Worm (Caenorhabditis elegans) whole organism, early embryonic: ENCODE data around the gene T28A11.13.

Experiments
- F13C5.2 ChIP-seq: sonication (generic microtip); optimal IDR thresholded peaks from 2 replicates; lab custom pipeline; 2017; ENCODE audit warnings: mild to moderate bottlenecking, missing genetic modification characterization, inconsistent platforms, missing compliant biosample characterization
- aly-1 ChIP-seq: sonication (generic microtip); optimal IDR thresholded peaks from 2 replicates; lab custom pipeline; 2016; ENCODE audit warnings: missing genetic modification characterization, missing compliant biosample characterization
- ama-1 ChIP-seq: fragments of 150-350 bp; optimal IDR thresholded peaks from 2 replicates; lab custom pipeline; 2014
- ceh-36 ChIP-seq: sonication (generic microtip); optimal IDR thresholded peaks from 2 replicates; lab custom pipeline; 2016; ENCODE audit warnings: missing genetic modification characterization, inconsistent platforms, missing compliant biosample characterization
- ets-7 ChIP-seq: sonication (generic microtip); optimal IDR thresholded peaks from 2 replicates; lab custom pipeline; 2016; ENCODE audit warnings: missing genotype, missing genetic modification characterization, missing compliant biosample characterization
- flt-1 ChIP-seq: fragments of 200-800 bp; sonication (Bioruptor generic); IDR thresholded peaks from 2 replicates; pipeline ENCODE4 v1.3.6; 2022; ENCODE audit warnings: missing genetic modification characterization, missing compliant biosample characterization
- hmbx-1 ChIP-seq: sonication (generic microtip); optimal IDR thresholded peaks from 2 replicates; lab custom pipeline; 2016; ENCODE audit warnings: mild to moderate bottlenecking, missing genetic modification characterization, missing compliant biosample characterization
- hmg-4 ChIP-seq: fragments of 200-800 bp; sonication (Bioruptor generic); optimal IDR thresholded peaks from 2 replicates; lab custom pipeline; 2018; ENCODE audit warnings: mild to moderate bottlenecking, missing genetic modification characterization, missing compliant biosample characterization
- hnd-1 ChIP-seq: sonication (generic microtip); optimal IDR thresholded peaks from 2 replicates; lab custom pipeline; 2016; ENCODE audit warnings: missing genetic modification characterization, missing compliant biosample characterization
- pes-1 ChIP-seq: fragments of 200-800 bp; sonication (Bioruptor generic); IDR thresholded peaks from 2 replicates; pipeline ENCODE4 v1.3.6; 2022; ENCODE audit warnings: missing genetic modification reagents, missing genetic modification characterization, missing compliant biosample characterization
- scrt-1 ChIP-seq: fragments of 200-800 bp; sonication (Bioruptor generic); IDR thresholded peaks from 2 replicates; pipeline ENCODE4 v1.3.6; 2022; ENCODE audit warnings: missing genetic modification characterization, missing compliant biosample characterization
- tbx-37 ChIP-seq: fragments of 200-800 bp; sonication (Bioruptor generic); conservative IDR thresholded peaks from 2 replicates; pipeline ENCODE4 v1.3.6; 2022; ENCODE audit warnings: missing genetic modification reagents, missing genetic modification characterization, missing compliant biosample characterization

DNA sequence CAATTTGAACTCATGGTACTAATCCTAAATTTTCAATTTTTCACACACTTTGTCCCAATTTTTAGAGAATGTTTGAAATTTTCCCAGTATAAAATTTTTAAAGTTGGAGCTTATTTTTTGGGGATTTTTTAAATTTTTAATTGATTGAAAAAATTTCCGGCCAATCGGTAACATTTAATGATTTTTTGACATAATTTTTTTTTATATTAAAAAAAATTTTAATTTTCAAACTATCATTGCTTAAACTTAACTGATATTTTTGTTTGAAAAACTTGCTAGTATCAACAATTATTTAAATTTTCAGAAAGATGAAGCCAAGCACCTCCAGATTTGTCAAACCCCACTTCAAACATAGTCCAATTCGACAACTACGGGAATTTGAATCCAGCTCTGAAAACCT is 7.2 kb upstream of the T28A11.13 start, which contains the start of gene T28A11.22:
- no peak for TF ChIP-seq ama-1 (lab: Kevin White, UChicago)
- no peak for TF ChIP-seq F13C5.2 (tag; lab: Kevin White, UChicago)
- no peak for TF ChIP-seq aly-1 (tag; lab: Kevin White, UChicago)
- TF ChIP-seq ets-7 (tag; lab: Kevin White, UChicago) = no peak
- no peak for TF ChIP-seq hnd-1 (tag; lab: Kevin White, UChicago)
- TF ChIP-seq hmg-4 = no peak
- no peak for TF ChIP-seq pes-1 (GFP tag; lab: Robert Waterston, UW)
- TF ChIP-seq flt-1 (GFP tag; lab: Robert Waterston, UW) = no peak
- no peak for TF ChIP-seq tbx-37
- TF ChIP-seq hmbx-1 = no peak
- TF ChIP-seq ceh-36 (tag; lab: Kevin White, UChicago) = no peak
- no peak for TF ChIP-seq scrt-1
